Worm (Caenorhabditis elegans) whole organism, late embryonic: ENCODE data around the gene T10B5.7.

Experiments used
- ama-1 ChIP-seq: fragments of 150-350 bp; optimal IDR thresholded peaks from 2 replicates; lab custom pipeline; 2014
- hlh-13 ChIP-seq: fragments of 200-800 bp; sonication (Bioruptor generic); optimal IDR thresholded peaks from 2 replicates; lab custom pipeline; 2018; ENCODE audit warnings: mild to moderate bottlenecking, missing genetic modification characterization, missing compliant biosample characterization
- hlh-6 ChIP-seq: sonication (generic microtip); optimal IDR thresholded peaks from 2 replicates; lab custom pipeline; 2016; ENCODE audit warnings: missing genotype, missing genetic modification characterization, missing compliant biosample characterization
- hlh-8 ChIP-seq: sonication (generic microtip); optimal IDR thresholded peaks from 2 replicates; lab custom pipeline; 2016; ENCODE audit warnings: missing genotype, missing genetic modification characterization, missing compliant biosample characterization
- pha-4 ChIP-seq: fragments of 150-350 bp; optimal IDR thresholded peaks from 2 replicates; lab custom pipeline; 2018; ENCODE audit warnings: missing biosample characterization, missing genetic modification reagents, missing genetic modification characterization
- unc-55 ChIP-seq: sonication (generic microtip); optimal IDR thresholded peaks from 2 replicates; lab custom pipeline; 2017; ENCODE audit warnings: missing biosample characterization, missing genetic modification reagents, missing genetic modification characterization

T10B5.7 gene

DNA sequence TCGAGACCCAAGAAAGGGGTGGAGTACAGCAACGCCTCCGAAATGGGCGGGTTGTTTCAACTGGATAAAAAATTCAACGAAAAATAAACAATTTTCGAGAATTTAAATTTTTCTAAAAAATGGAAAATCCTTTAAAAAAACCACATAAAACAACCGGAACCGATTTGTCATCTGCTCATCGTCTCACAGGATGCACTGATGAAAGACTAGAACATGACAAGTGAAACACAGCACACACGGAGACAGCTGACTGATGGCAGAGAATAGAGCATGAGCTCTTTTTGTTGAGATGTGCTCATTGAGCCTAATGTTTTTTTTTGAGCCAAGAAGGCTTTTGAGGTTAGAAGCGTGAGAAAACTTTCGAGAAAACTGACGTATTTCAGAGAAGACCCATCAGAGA is 44.0 kb downstream of the T10B5.7 start:
- TF ChIP-seq hlh-6 (tag; lab: Kevin White, UChicago) (no peak), unc-55 (peak; percentile 60)

DNA sequence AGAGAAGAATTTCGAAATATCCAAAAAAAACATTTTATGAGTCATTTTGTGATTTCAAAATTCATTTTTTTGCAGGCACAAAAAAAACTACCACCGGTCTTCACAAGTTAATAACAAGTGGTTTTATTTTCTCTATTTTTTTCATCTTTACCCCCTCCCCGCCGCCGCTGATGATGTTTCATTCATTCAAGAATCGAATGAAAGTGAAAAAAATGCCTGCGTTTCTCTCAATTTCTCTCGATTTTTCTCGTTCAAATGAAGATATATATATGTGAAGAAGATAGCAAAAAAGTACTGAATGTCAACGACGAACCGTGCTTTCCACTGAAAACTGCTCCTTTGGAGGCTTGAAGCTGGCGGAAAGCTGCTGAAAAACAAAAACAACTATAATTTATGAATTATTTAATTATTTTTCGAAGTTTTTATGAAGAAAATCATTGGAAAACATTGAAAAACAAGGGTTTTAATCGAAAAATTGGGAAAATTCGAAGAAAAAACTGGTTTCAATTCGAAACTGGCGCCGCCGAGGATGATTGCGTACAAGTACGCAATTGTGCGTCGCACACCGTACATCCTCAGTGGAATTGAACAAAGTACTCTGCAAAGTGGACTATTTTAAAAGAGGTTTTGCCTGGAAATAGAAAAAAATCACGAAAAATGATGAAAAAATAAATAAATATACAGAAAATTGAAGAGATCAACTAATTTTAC is 46.7 kb downstream of the T10B5.7 start, which contains the start of gene zig-11:
zig-11 (minus strand) TSS at position 373 of the 711 bp plus-strand sequence.
- TF ChIP-seq hlh-8 (tag; lab: Kevin White, UChicago) = no peak
- TF ChIP-seq pha-4 (tag; lab: Kevin White, UChicago) = no peak
- TF ChIP-seq ama-1 (lab: Kevin White, UChicago) = no peak

DNA sequence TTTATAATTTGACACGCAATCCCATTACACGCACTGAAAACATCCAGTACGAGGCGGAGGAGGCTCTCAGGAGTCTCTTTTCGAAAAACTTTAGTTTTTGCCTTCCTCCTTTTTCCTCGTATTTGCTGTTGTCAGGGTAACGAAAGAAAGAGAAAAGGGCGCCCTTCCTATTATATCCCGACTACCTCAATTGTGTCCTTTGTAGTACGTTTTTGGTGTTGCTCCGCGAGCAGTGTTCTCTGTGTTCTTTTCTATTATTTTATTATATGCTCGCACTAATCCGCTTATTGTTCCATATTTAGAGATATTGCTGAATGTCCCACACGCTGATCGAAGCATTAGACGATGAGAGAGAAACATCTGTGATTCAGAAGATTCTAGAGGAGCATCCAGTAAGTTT is 49.5 kb downstream of the T10B5.7 start, which contains the start of gene nphp-2:
nphp-2 (plus strand) TSS at position 301 of the 400 bp plus-strand sequence.
- TF ChIP-seq hlh-13 = no peak
